Worm (Caenorhabditis elegans) whole organism, late embryonic: ENCODE measurements around the gene rme-2.
A peak's percentile ranks its signal among the peaks of the same experiment; 100 is the strongest.

Experiments used
- C08G9.2 ChIP-seq: sonication (generic microtip); optimal IDR thresholded peaks from 2 replicates; lab custom pipeline; 2016; ENCODE audit warnings: mild to moderate bottlenecking, missing genetic modification characterization, moderate library complexity, missing compliant biosample characterization
- C38D4.7 ChIP-seq: fragments of 200-800 bp; sonication (Bioruptor generic); optimal IDR thresholded peaks from 2 replicates; lab custom pipeline; 2018; ENCODE audit warnings: mild to moderate bottlenecking, missing genetic modification characterization, moderate library complexity, missing compliant biosample characterization
- K02D7.2 ChIP-seq: sonication (generic microtip); optimal IDR thresholded peaks from 2 replicates; lab custom pipeline; 2017; ENCODE audit warnings: mild to moderate bottlenecking, missing genetic modification characterization, missing compliant biosample characterization
- K09A11.1 ChIP-seq: sonication (generic microtip); optimal IDR thresholded peaks from 2 replicates; lab custom pipeline; 2017; ENCODE audit warnings: antibody characterized with exemption, mild to moderate bottlenecking, missing genetic modification characterization, missing compliant biosample characterization; ENCODE audit not compliant: insufficient read depth
- ahr-1 ChIP-seq: sonication (generic microtip); optimal IDR thresholded peaks from 2 replicates; lab custom pipeline; 2016; ENCODE audit warnings: missing genetic modification characterization, missing compliant biosample characterization
- ceh-14 ChIP-seq: sonication (generic microtip); optimal IDR thresholded peaks from 2 replicates; lab custom pipeline; 2016; ENCODE audit warnings: missing genotype, missing genetic modification characterization, missing compliant biosample characterization
- ceh-2 ChIP-seq: sonication (generic microtip); optimal IDR thresholded peaks from 2 replicates; lab custom pipeline; 2016; ENCODE audit warnings: missing genotype, missing genetic modification characterization, missing compliant biosample characterization
- ceh-22 ChIP-seq: sonication (generic microtip); optimal IDR thresholded peaks from 2 replicates; lab custom pipeline; 2017; ENCODE audit warnings: missing biosample characterization, missing genetic modification characterization
- ceh-34 ChIP-seq: sonication (generic microtip); optimal IDR thresholded peaks from 2 replicates; lab custom pipeline; 2016; ENCODE audit warnings: mild to moderate bottlenecking, missing genetic modification characterization, missing compliant biosample characterization
- ceh-48 ChIP-seq: sonication (generic microtip); optimal IDR thresholded peaks from 2 replicates; lab custom pipeline; 2016; ENCODE audit warnings: missing genetic modification characterization, inconsistent platforms, missing compliant biosample characterization
- elt-2 ChIP-seq: sonication (generic microtip); optimal IDR thresholded peaks from 2 replicates; lab custom pipeline; 2016; ENCODE audit warnings: missing genetic modification reagents, missing genetic modification characterization, missing compliant biosample characterization
- eyg-1 ChIP-seq: sonication (generic microtip); optimal IDR thresholded peaks from 2 replicates; lab custom pipeline; 2016; ENCODE audit warnings: missing genotype, missing genetic modification characterization, missing compliant biosample characterization
- fax-1 ChIP-seq: sonication (generic microtip); optimal IDR thresholded peaks from 2 replicates; lab custom pipeline; 2016; ENCODE audit warnings: missing genotype, missing genetic modification characterization, missing compliant biosample characterization
- hlh-8 ChIP-seq: sonication (generic microtip); optimal IDR thresholded peaks from 2 replicates; lab custom pipeline; 2016; ENCODE audit warnings: missing genotype, missing genetic modification characterization, missing compliant biosample characterization
- lim-6 ChIP-seq: sonication (generic microtip); optimal IDR thresholded peaks from 2 replicates; lab custom pipeline; 2016; ENCODE audit warnings: missing genetic modification characterization, missing compliant biosample characterization
- madf-2 ChIP-seq: sonication (generic microtip); optimal IDR thresholded peaks from 2 replicates; lab custom pipeline; 2017; ENCODE audit warnings: missing genetic modification characterization, missing compliant biosample characterization
- nfya-1 ChIP-seq: sonication (generic microtip); optimal IDR thresholded peaks from 2 replicates; lab custom pipeline; 2017; ENCODE audit warnings: missing genetic modification characterization, mild to moderate bottlenecking, missing compliant biosample characterization, antibody characterized with exemption, moderate library complexity
- nhr-232 ChIP-seq: sonication (generic microtip); optimal IDR thresholded peaks from 2 replicates; lab custom pipeline; 2016; ENCODE audit warnings: missing genetic modification characterization, missing compliant biosample characterization
- odd-2 ChIP-seq: sonication (generic microtip); optimal IDR thresholded peaks from 2 replicates; lab custom pipeline; 2017; ENCODE audit warnings: antibody characterized with exemption, mild to moderate bottlenecking, missing genetic modification characterization, missing compliant biosample characterization
- pag-3 ChIP-seq: sonication (generic microtip); optimal IDR thresholded peaks from 2 replicates; lab custom pipeline; 2016; ENCODE audit warnings: missing compliant biosample characterization, missing genetic modification characterization, borderline replicate concordance
- pros-1 ChIP-seq: fragments of 150-350 bp; optimal IDR thresholded peaks from 2 replicates; lab custom pipeline; 2014; ENCODE audit warnings: missing biosample characterization, missing genetic modification reagents, missing genetic modification characterization
- ref-2 ChIP-seq: sonication (generic microtip); optimal IDR thresholded peaks from 2 replicates; lab custom pipeline; 2016; ENCODE audit warnings: missing genetic modification characterization, missing compliant biosample characterization
- rnt-1 ChIP-seq: sonication (generic microtip); optimal IDR thresholded peaks from 2 replicates; lab custom pipeline; 2016; ENCODE audit warnings: missing genetic modification characterization, missing compliant biosample characterization
- sdc-2 ChIP-seq: sonication (generic microtip); optimal IDR thresholded peaks from 2 replicates; lab custom pipeline; 2016; ENCODE audit warnings: missing genotype, missing genetic modification characterization, missing compliant biosample characterization
- syd-9 ChIP-seq: sonication (generic microtip); optimal IDR thresholded peaks from 2 replicates; lab custom pipeline; 2016; ENCODE audit warnings: mild to moderate bottlenecking, missing genetic modification characterization, moderate library complexity, missing compliant biosample characterization
- tbx-2 ChIP-seq: sonication (generic microtip); optimal IDR thresholded peaks from 2 replicates; lab custom pipeline; 2016; ENCODE audit warnings: missing genetic modification characterization, missing compliant biosample characterization
- tbx-7 ChIP-seq: sonication (generic microtip); optimal IDR thresholded peaks from 2 replicates; lab custom pipeline; 2016; ENCODE audit warnings: missing genotype, missing genetic modification characterization, missing compliant biosample characterization
- unc-42 ChIP-seq: sonication (generic microtip); optimal IDR thresholded peaks from 2 replicates; lab custom pipeline; 2016; ENCODE audit warnings: missing genotype, missing genetic modification characterization, missing compliant biosample characterization
- unc-55 ChIP-seq: sonication (generic microtip); optimal IDR thresholded peaks from 2 replicates; lab custom pipeline; 2017; ENCODE audit warnings: missing biosample characterization, missing genetic modification reagents, missing genetic modification characterization
- ztf-16 ChIP-seq: sonication (generic microtip); optimal IDR thresholded peaks from 2 replicates; lab custom pipeline; 2017; ENCODE audit warnings: missing genetic modification characterization, missing compliant biosample characterization

rme-2 gene

DNA sequence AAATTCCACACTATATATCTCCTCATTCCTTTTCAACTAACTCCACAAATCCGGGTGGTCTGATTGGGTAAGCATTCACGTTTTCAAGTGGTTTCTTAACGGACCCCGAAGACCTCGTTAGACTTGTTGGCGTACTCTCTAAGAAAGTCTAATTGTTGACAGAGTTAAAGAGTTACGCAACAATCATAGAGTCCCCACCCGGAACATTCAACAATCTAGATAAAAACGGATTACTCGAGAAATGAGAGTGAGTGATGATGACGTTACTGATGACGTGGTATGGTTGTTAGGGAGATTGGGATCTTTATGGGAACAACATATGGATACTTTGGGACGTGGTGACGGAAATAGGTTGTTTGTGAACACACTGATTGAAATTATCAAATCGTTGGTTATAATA lies 32.8 kb downstream of the rme-2 start:
- peak; percentile 33 for TF ChIP-seq unc-42 (tag; lab: Kevin White, UChicago)
- no peak for TF ChIP-seq fax-1
- TF ChIP-seq nfya-1 (tag; lab: Kevin White, UChicago): peak; percentile 1

DNA sequence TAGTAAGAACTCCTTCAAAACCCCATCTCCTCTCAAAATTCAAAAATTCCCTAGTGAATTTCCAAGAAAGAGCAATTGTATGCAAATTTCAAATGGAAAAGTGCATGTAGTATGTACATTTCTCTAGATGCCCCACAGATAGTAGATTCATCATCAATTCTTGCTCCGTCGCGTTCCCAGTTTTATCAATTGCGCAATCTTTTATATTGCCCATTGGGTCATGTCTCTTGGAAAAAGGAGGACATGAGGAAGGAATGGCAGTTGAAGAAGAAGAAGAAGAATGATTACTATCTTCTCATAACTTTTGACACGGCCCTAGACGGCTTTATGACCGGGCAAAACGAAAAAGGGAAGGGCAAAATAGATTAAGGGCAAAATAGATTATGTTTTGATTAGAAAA lies 36.8 kb downstream of the rme-2 start:
- TF ChIP-seq elt-2 (tag; lab: Kevin White, UChicago): peak; percentile 55
- no peak for TF ChIP-seq ceh-34 (tag; lab: Kevin White, UChicago)
- no peak for TF ChIP-seq sdc-2 (tag; lab: Kevin White, UChicago)
- no peak for TF ChIP-seq hlh-8 (tag; lab: Kevin White, UChicago)
- TF ChIP-seq K02D7.2 (tag; lab: Kevin White, UChicago): no peak
- TF ChIP-seq ceh-2 (tag; lab: Kevin White, UChicago): no peak
- no peak for TF ChIP-seq ref-2 (tag; lab: Kevin White, UChicago)
- TF ChIP-seq pag-3 (tag; lab: Kevin White, UChicago): no peak
- TF ChIP-seq ceh-14 (tag; lab: Kevin White, UChicago): no peak
- no peak for TF ChIP-seq unc-42 (tag; lab: Kevin White, UChicago)
- no peak for TF ChIP-seq pros-1 (tag; lab: Kevin White, UChicago)
- TF ChIP-seq syd-9 (tag; lab: Kevin White, UChicago): no peak
- TF ChIP-seq unc-55 (GFP tag; lab: Kevin White, UChicago): peak; percentile 25
- TF ChIP-seq nhr-232: no peak

DNA sequence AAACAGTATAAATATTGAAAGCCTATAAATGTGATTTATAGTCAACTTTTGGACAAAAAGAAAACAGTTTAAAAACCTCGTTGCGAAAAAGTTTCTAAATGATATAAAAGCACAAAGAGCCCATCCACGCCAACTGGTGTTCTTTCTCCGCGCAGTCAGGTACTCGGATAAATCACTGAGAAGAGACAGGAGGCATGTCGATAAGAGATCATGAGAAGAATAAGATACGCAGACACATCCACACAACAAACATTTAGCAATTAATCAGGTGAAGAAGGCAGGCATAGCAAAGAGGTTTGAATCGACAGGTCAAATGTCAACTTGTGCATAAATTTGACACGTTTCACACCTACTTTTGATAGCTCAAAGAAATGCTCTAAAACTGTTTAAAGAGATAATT lies 37.9 kb downstream of the rme-2 start:
- TF ChIP-seq rnt-1 (tag; lab: Kevin White, UChicago): peak; percentile 25
- TF ChIP-seq unc-55 (GFP tag; lab: Kevin White, UChicago): peak; percentile 68
- no peak for TF ChIP-seq eyg-1 (tag; lab: Kevin White, UChicago)
- peak; percentile 18 for TF ChIP-seq tbx-2

DNA sequence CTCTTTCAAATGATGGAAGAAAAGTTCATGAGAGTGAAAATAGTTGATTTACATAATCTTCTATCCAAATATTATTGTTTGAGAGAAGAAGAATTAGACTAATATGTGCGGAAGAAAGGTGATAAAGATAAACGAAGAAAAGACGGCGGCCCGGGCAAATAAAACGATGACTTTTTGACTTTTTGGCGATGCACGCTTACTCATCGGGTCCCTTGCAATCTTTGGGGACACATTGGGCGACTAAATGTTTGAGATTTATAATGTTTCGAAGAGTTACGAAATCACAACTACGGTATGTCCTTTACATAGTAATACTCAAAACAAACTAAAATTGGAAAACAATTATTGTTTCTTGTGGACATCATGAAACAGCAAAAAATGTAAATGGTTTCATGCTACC lies 45.0 kb downstream of the rme-2 start:
- TF ChIP-seq K09A11.1 (tag; lab: Kevin White, UChicago): no peak

DNA sequence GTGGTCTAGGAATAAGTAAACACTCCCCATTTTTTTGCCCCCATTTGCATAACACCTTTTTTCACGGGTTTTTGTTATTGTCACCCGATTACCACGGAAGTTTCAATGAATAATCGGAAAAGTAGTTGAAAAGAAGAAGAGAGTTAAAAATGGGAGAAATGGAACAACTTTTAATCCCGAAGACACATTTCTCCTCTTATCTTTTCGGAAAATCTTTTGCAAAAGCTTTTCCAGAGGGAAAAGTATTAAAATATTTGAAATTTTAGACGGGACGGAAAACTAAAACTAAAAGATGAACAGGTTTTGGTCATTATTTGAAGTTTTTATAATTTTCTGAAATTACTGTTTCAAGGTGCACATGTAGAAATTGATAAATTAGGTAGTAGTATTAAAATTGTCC lies 49.2 kb downstream of the rme-2 start:
- TF ChIP-seq C38D4.7 (GFP tag; lab: Kevin White, UChicago) (no peak), tbx-7 (no peak), C08G9.2 (tag; lab: Kevin White, UChicago) (no peak), ahr-1 (tag; lab: Kevin White, UChicago) (no peak), lim-6 (no peak), ztf-16 (tag; lab: Kevin White, UChicago) (no peak), ceh-48 (no peak), odd-2 (tag; lab: Kevin White, UChicago) (no peak), ceh-22 (tag; lab: Kevin White, UChicago) (no peak), hlh-8 (tag; lab: Kevin White, UChicago) (no peak), madf-2 (tag; lab: Kevin White, UChicago) (no peak)
